Worm (Caenorhabditis elegans) whole organism, young adult: ENCODE measurements around the gene T03E6.9.
A peak's percentile ranks its signal among the peaks of the same experiment; 100 is the strongest.

Experiments
- B0035.1 ChIP-seq: sonication (generic microtip); optimal IDR thresholded peaks from 2 replicates; lab custom pipeline; 2016; ENCODE audit warnings: missing genetic modification characterization, mild to moderate bottlenecking, missing compliant biosample characterization, missing genotype, missing genetic modification reagents
- B0261.1 ChIP-seq: sonication (generic microtip); optimal IDR thresholded peaks from 2 replicates; lab custom pipeline; 2016; ENCODE audit warnings: mild to moderate bottlenecking, missing genetic modification characterization, moderate library complexity, missing compliant biosample characterization
- C06A6.2 ChIP-seq: fragments of 200-800 bp; sonication (Bioruptor generic); conservative IDR thresholded peaks from 2 replicates; pipeline ENCODE4 v1.3.6; 2022; ENCODE audit warnings: missing genetic modification characterization, missing compliant biosample characterization
- C17E4.6 ChIP-seq: fragments of 200-800 bp; sonication (Bioruptor generic); IDR thresholded peaks from 2 replicates; pipeline ENCODE4 v1.3.6; 2022; ENCODE audit warnings: missing genetic modification reagents, missing genetic modification characterization, missing compliant biosample characterization
- D2030.7 ChIP-seq: fragments of 200-800 bp; sonication (Bioruptor generic); IDR thresholded peaks from 2 replicates; pipeline ENCODE4 v1.3.6; 2022; ENCODE audit warnings: missing genetic modification reagents, missing genetic modification characterization, missing compliant biosample characterization
- F23B12.7 ChIP-seq: sonication (generic microtip); optimal IDR thresholded peaks from 2 replicates; lab custom pipeline; 2017; ENCODE audit warnings: missing genetic modification characterization, mild to moderate bottlenecking, missing compliant biosample characterization, antibody characterized with exemption, moderate library complexity; ENCODE audit not compliant: insufficient read depth
- F52B5.7 ChIP-seq: sonication (generic microtip); optimal IDR thresholded peaks from 2 replicates; lab custom pipeline; 2016; ENCODE audit warnings: mild to moderate bottlenecking, missing genetic modification characterization, missing compliant biosample characterization
- Y67H2A.10 ChIP-seq: fragments of 200-800 bp; sonication (Bioruptor generic); conservative IDR thresholded peaks from 2 replicates; pipeline ENCODE4 v1.3.6; 2022; ENCODE audit warnings: missing genetic modification reagents, missing genetic modification characterization, missing compliant biosample characterization
- akir-1 ChIP-seq: fragments of 200-800 bp; sonication (Bioruptor generic); optimal IDR thresholded peaks from 2 replicates; lab custom pipeline; 2018; ENCODE audit warnings: mild to moderate bottlenecking, missing genetic modification characterization, moderate library complexity, missing compliant biosample characterization
- aptf-3 ChIP-seq: fragments of 200-800 bp; sonication (Bioruptor generic); IDR thresholded peaks from 2 replicates; pipeline ENCODE4 v1.3.6; 2022; ENCODE audit warnings: missing genetic modification characterization, missing compliant biosample characterization
- athp-1 ChIP-seq: sonication (generic microtip); optimal IDR thresholded peaks from 2 replicates; lab custom pipeline; 2017; ENCODE audit warnings: mild to moderate bottlenecking, missing genetic modification characterization, missing compliant biosample characterization
- attf-5 ChIP-seq: fragments of 200-800 bp; sonication (Bioruptor generic); optimal IDR thresholded peaks from 2 replicates; lab custom pipeline; 2018; ENCODE audit warnings: mild to moderate bottlenecking, missing genetic modification characterization, missing compliant biosample characterization
- attf-6 ChIP-seq: fragments of 200-800 bp; sonication (Bioruptor generic); IDR thresholded peaks from 2 replicates; pipeline ENCODE4 v1.3.6; 2022; ENCODE audit warnings: missing genetic modification reagents, missing genetic modification characterization, missing compliant biosample characterization
- cebp-2 ChIP-seq: fragments of 200-800 bp; sonication (Bioruptor generic); IDR thresholded peaks from 2 replicates; pipeline ENCODE4 v1.3.6; 2022; ENCODE audit warnings: missing genetic modification characterization, missing compliant biosample characterization
- ceh-27 ChIP-seq: fragments of 200-800 bp; sonication (Bioruptor generic); optimal IDR thresholded peaks from 2 replicates; lab custom pipeline; 2018; ENCODE audit warnings: mild to moderate bottlenecking, missing genetic modification characterization, moderate library complexity, missing compliant biosample characterization
- ceh-40 ChIP-seq: fragments of 200-800 bp; sonication (Bioruptor generic); IDR thresholded peaks from 2 replicates; pipeline ENCODE4 v1.3.6; 2022; ENCODE audit warnings: missing genetic modification characterization, missing compliant biosample characterization
- die-1 ChIP-seq: sonication (generic microtip); optimal IDR thresholded peaks from 2 replicates; lab custom pipeline; 2016; ENCODE audit warnings: missing genotype, mild to moderate bottlenecking, missing genetic modification characterization, missing compliant biosample characterization
- dox-1 ChIP-seq: fragments of 200-800 bp; sonication (Bioruptor generic); IDR thresholded peaks from 2 replicates; pipeline ENCODE4 v1.3.6; 2022; ENCODE audit warnings: missing genetic modification reagents, missing genetic modification characterization, missing compliant biosample characterization
- gei-17 ChIP-seq: fragments of 200-800 bp; sonication (Bioruptor generic); optimal IDR thresholded peaks from 2 replicates; lab custom pipeline; 2018; ENCODE audit warnings: mild to moderate bottlenecking, missing genetic modification characterization, missing compliant biosample characterization
- him-1 ChIP-seq: sonication (generic microtip); optimal IDR thresholded peaks from 2 replicates; lab custom pipeline; 2016; ENCODE audit warnings: missing genotype, missing genetic modification reagents, missing genetic modification characterization, missing compliant biosample characterization
- hmg-1.2 ChIP-seq: fragments of 200-800 bp; sonication (Bioruptor generic); IDR thresholded peaks from 2 replicates; pipeline ENCODE4 v1.3.6; 2022; ENCODE audit warnings: missing genetic modification reagents, missing genetic modification characterization, missing compliant biosample characterization
- hmg-20 ChIP-seq: fragments of 200-800 bp; sonication (Bioruptor generic); IDR thresholded peaks from 2 replicates; pipeline ENCODE4 v1.3.6; 2022; ENCODE audit warnings: missing genetic modification reagents, missing genetic modification characterization, missing compliant biosample characterization
- lag-1 ChIP-seq: fragments of 200-800 bp; sonication (Bioruptor generic); IDR thresholded peaks from 2 replicates; pipeline ENCODE4 v1.3.6; 2022; ENCODE audit warnings: missing genetic modification reagents, missing genetic modification characterization, missing compliant biosample characterization
- lin-26 ChIP-seq: fragments of 200-800 bp; sonication (Bioruptor generic); IDR thresholded peaks from 2 replicates; pipeline ENCODE4 v1.3.6; 2022; ENCODE audit warnings: missing genetic modification reagents, missing genetic modification characterization, missing compliant biosample characterization
- lsl-1 ChIP-seq: fragments of 200-800 bp; sonication (Bioruptor generic); optimal IDR thresholded peaks from 2 replicates; lab custom pipeline; 2018; ENCODE audit warnings: mild to moderate bottlenecking, missing genetic modification characterization, moderate library complexity, missing compliant biosample characterization
- nhr-179 ChIP-seq: sonication (generic microtip); optimal IDR thresholded peaks from 2 replicates; lab custom pipeline; 2016; ENCODE audit warnings: mild to moderate bottlenecking, missing genetic modification characterization, missing compliant biosample characterization
- nhr-27 ChIP-seq: fragments of 200-800 bp; sonication (Bioruptor generic); optimal IDR thresholded peaks from 2 replicates; lab custom pipeline; 2018; ENCODE audit warnings: mild to moderate bottlenecking, missing genetic modification characterization, moderate library complexity, missing compliant biosample characterization
- nhr-80 ChIP-seq: sonication (generic microtip); optimal IDR thresholded peaks from 2 replicates; lab custom pipeline; 2016; ENCODE audit warnings: missing genetic modification characterization, missing compliant biosample characterization
- pbrm-1 ChIP-seq: fragments of 200-800 bp; sonication (Bioruptor generic); IDR thresholded peaks from 2 replicates; pipeline ENCODE4 v1.3.6; 2022; ENCODE audit warnings: missing genetic modification reagents, missing genetic modification characterization, missing compliant biosample characterization
- rpc-1 ChIP-seq, 2 experiments: fragments of 150-350 bp in 1 of 2; sonication (generic microtip) in 1 of 2; optimal IDR thresholded peaks; 2 replicates each; lab custom pipeline; 2014 to 2018; ENCODE audit warnings: missing biosample characterization in 1 of 2, missing genetic modification characterization in 1 of 2, missing genetic modification reagents in 1 of 2, missing genotype in 1 of 2
- snpc-4 ChIP-seq, 5 experiments: fragments of 150-350 bp in 1 of 5; sonication (generic microtip) in 4 of 5; optimal IDR thresholded peaks; 2 replicates each; lab custom pipeline; 2014 to 2018; ENCODE audit warnings: missing genetic modification characterization in 5 of 5, missing biosample characterization in 3 of 5, antibody characterized with exemption in 2 of 5, mild to moderate bottlenecking in 2 of 5, missing compliant biosample characterization in 2 of 5, missing genotype in 2 of 5, moderate library complexity in 2 of 5, missing genetic modification reagents in 1 of 5
- tbp1 ChIP-seq: fragments of 200-800 bp; sonication (Bioruptor generic); optimal IDR thresholded peaks from 2 replicates; lab custom pipeline; 2018; ENCODE audit warnings: mild to moderate bottlenecking, missing genetic modification characterization, missing compliant biosample characterization
- unc-130 ChIP-seq: sonication (generic microtip); optimal IDR thresholded peaks from 2 replicates; lab custom pipeline; 2016; ENCODE audit warnings: missing genetic modification reagents, missing genetic modification characterization, missing compliant biosample characterization
- zfh-2 ChIP-seq: fragments of 200-800 bp; sonication (Bioruptor generic); conservative IDR thresholded peaks from 2 replicates; pipeline ENCODE4 v1.3.6; 2022; ENCODE audit warnings: missing genetic modification reagents, missing genetic modification characterization, missing compliant biosample characterization
- ztf-28 ChIP-seq: fragments of 200-800 bp; sonication (Bioruptor generic); IDR thresholded peaks from 2 replicates; pipeline ENCODE4 v1.3.6; 2022; ENCODE audit warnings: missing genetic modification reagents, missing genetic modification characterization, missing compliant biosample characterization
- ztf-3 ChIP-seq: fragments of 200-800 bp; sonication (Bioruptor generic); optimal IDR thresholded peaks from 2 replicates; lab custom pipeline; 2018; ENCODE audit warnings: mild to moderate bottlenecking, missing genetic modification characterization, missing compliant biosample characterization

The T03E6.9 gene

DNA sequence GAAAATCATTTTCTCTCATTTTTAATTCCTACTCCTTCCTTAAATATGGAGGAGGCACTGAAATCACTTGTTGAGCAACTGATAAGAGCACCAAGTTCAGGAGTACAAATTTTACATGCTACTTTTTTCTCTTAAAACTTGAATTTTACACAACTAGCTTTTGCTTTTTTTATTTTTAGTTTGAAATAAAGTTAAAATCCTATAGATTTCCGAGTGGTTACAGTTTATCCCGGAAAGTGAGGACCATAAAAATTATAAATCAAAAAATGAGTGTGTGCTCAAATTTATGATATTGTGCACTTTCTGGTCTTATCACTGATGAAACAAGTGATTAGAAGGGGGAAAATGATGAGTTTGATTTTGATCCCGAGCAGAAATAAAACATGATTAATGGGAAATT lies 27.4 kb upstream of the T03E6.9 start, which contains the start of gene oac-53:
Gene oac-53 (minus strand): TSS at position 9 of the 400 bp plus-strand sequence.
- TF ChIP-seq nhr-80 (tag; lab: Kevin White, UChicago), result peak; percentile 59
- no peak for TF ChIP-seq gei-17 (GFP tag; lab: Kevin White, UChicago)
- TF ChIP-seq, all 124 proteins: peak for 1

DNA sequence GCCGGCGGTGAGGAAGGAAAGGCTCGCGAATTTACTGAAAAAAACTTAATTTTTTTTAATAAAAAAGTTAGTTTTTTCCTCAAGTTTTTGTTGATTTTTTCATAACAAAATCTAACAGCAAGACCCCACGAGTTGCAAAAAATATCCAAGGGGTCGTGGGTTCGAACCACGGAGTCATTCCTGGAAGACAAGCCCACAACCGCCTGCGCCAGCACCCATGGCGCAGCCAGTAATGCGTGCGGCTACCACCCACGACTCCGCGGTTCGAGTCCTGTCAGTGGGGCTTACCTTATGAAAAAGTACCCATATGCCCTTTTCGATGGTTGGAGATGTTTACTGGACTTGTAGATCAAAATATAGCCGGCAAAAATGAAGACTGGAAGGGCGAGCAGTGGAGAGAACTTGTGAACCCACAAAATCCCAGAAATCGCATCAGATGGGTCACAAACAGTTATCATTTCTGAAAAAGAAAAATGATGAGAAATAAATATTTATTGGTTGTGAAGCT lies 22.3 kb upstream of the T03E6.9 start, which contains the start of gene Y70C5A.2:
Gene Y70C5A.2 (minus strand): TSS at position 458 of the 508 bp plus-strand sequence.
- TF ChIP-seq F23B12.7 (tag; lab: Kevin White, UChicago) (no peak), attf-6 (GFP tag; lab: Robert Waterston, UW) (0 out of 2 replicates have a peak, but pooled peaks have one; percentile 51), rpc-1 (optimal IDR thresholded peaks at IDR 0.05; lab: Kevin White, UChicago) (no peak), rpc-1 (tag; optimal IDR thresholded peaks at IDR 0.05; lab: Kevin White, UChicago) (peak; percentile 21), zfh-2 (GFP tag; lab: Robert Waterston, UW) (peak; percentile 52), pbrm-1 (GFP tag; lab: Robert Waterston, UW) (peak; percentile 80), D2030.7 (GFP tag; lab: Robert Waterston, UW) (peak; percentile 35; the same call in 1 of the 2 replicates), B0035.1 (tag; lab: Kevin White, UChicago) (no peak), ztf-28 (GFP tag; lab: Robert Waterston, UW) (no peak), dox-1 (GFP tag; lab: Robert Waterston, UW) (peak; percentile 10; the same call in 1 of the 2 replicates)

DNA sequence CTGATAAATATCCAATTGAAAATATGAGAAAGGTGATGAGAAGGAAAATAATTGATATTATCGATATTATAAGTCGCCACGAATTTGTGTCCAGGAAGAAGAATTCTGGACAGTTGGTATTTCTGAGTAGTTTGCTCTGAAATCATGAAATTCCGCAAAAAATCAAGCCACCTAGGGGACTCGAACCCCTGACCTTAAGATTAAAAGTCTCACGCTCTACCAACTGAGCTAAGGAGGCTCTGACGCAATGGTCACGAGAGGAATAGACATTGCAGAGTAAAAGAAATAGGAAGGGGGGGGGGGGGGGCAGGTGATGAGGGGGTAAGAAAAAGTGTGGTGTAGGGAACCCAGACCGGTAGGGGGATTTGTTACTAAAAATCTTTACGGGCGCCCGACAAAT lies 21.4 kb upstream of the T03E6.9 start:
- TF ChIP-seq hmg-1.2 (GFP tag; lab: Robert Waterston, UW), result peak; percentile 28; the same call in 1 of the 2 replicates
- TF ChIP-seq tbp1 (GFP tag; lab: Kevin White, UChicago), result peak; percentile 93
- peak; percentile 29 for TF ChIP-seq attf-5 (GFP tag; lab: Kevin White, UChicago)
- TF ChIP-seq ztf-3, result no peak
- no peak for TF ChIP-seq akir-1 (GFP tag; lab: Kevin White, UChicago)
- no peak for TF ChIP-seq C06A6.2 (GFP tag; lab: Robert Waterston, UW)
- TF ChIP-seq him-1 (tag; lab: Kevin White, UChicago), result peak; percentile 83
- TF ChIP-seq ceh-40 (GFP tag; lab: Robert Waterston, UW), result no peak
- no peak for TF ChIP-seq athp-1 (tag; lab: Kevin White, UChicago)
- 0 out of 2 replicates have a peak, but pooled peaks have one; percentile 28 for TF ChIP-seq cebp-2 (GFP tag; lab: Robert Waterston, UW)
- TF ChIP-seq Y67H2A.10 (GFP tag; lab: Robert Waterston, UW), result no peak
- no peak for TF ChIP-seq lsl-1
- TF ChIP-seq lin-26 (GFP tag; lab: Robert Waterston, UW), result peak; percentile 69; the same call in 1 of the 2 replicates
- peak; percentile 33 for TF ChIP-seq die-1 (tag; lab: Kevin White, UChicago)
- 0 out of 2 replicates have a peak, but pooled peaks have one; percentile 30 for TF ChIP-seq D2030.7 (GFP tag; lab: Robert Waterston, UW)
- TF ChIP-seq nhr-179 (tag; lab: Kevin White, UChicago), result no peak
- peak; percentile 79 for TF ChIP-seq attf-6 (GFP tag; lab: Robert Waterston, UW)
- TF ChIP-seq rpc-1 (optimal IDR thresholded peaks at IDR 0.05; lab: Kevin White, UChicago), result peak; percentile 61
- TF ChIP-seq rpc-1 (tag; optimal IDR thresholded peaks at IDR 0.05; lab: Kevin White, UChicago), result peak; percentile 76
- TF ChIP-seq snpc-4 (GFP tag; optimal IDR thresholded peaks at IDR 0.05; lab: Kevin White, UChicago), result no peak
- peak in 2 of 4 experiments; percentile 1 to 58 for TF ChIP-seq snpc-4 (tag; optimal IDR thresholded peaks at IDR 0.05; lab: Kevin White, UChicago)
- TF ChIP-seq lag-1 (GFP tag; lab: Robert Waterston, UW), result 0 out of 2 replicates have a peak, but pooled peaks have one; percentile 43
- no peak for TF ChIP-seq hmg-20 (GFP tag; lab: Robert Waterston, UW)
- TF ChIP-seq nhr-27 (tag; lab: Kevin White, UChicago), result no peak
- peak; percentile 18 for TF ChIP-seq ceh-27
- no peak for TF ChIP-seq F23B12.7 (tag; lab: Kevin White, UChicago)
- TF ChIP-seq C17E4.6 (GFP tag; lab: Robert Waterston, UW), result no peak
- no peak for TF ChIP-seq unc-130 (GFP tag; lab: Kevin White, UChicago)
- peak; percentile 82 for TF ChIP-seq B0261.1 (tag; lab: Kevin White, UChicago)
- no peak for TF ChIP-seq F52B5.7 (tag; lab: Kevin White, UChicago)
- TF ChIP-seq aptf-3 (GFP tag; lab: Robert Waterston, UW), result no peak
- peak; percentile 60; the same call in 1 of the 2 replicates for TF ChIP-seq dox-1 (GFP tag; lab: Robert Waterston, UW)
